Fruit fly (Drosophila melanogaster): ENCODE measurements around the gene msd5.
A peak's percentile ranks its signal among the peaks of the same experiment; 100 is the strongest.

The msd5 gene

dm6 chr3L:1323136-1323535 lies 9.8 kb downstream of the msd5 start (continued):
- TF ChIP-seq kni (GFP tag; optimal IDR thresholded peaks at IDR 0.05): peak; percentile 86
- no peak for TF ChIP-seq ash1 (GFP tag; optimal IDR thresholded peaks at IDR 0.05)
- peak; percentile 53 for TF ChIP-seq CG1792 (GFP tag; optimal IDR thresholded peaks at IDR 0.05)
- 0 out of 2 replicates have a peak, but pooled peaks have one; percentile 16 for TF ChIP-seq Rx (GFP tag; IDR thresholded peaks at IDR 0.05)
- TF ChIP-seq CG3065 (GFP tag; optimal IDR thresholded peaks at IDR 0.05): peak; percentile 27
- TF ChIP-seq CG9876 (GFP tag; optimal IDR thresholded peaks at IDR 0.05): peak; percentile 30
- no peak for TF ChIP-seq tna (GFP tag; IDR thresholded peaks at IDR 0.05; ENCODE audit: partially characterized antibody)
- TF ChIP-seq tgo (GFP tag; IDR thresholded peaks at IDR 0.05): peak; percentile 27; the same call in 1 of the 3 replicates
- TF ChIP-seq cg (GFP tag; optimal IDR thresholded peaks at IDR 0.05): no peak
- no peak for TF ChIP-seq zen2 (GFP tag; IDR thresholded peaks at IDR 0.05; ENCODE audit: partially characterized antibody)
- TF ChIP-seq pzg (GFP tag; optimal IDR thresholded peaks at IDR 0.05): no peak
- peak; percentile 94 for TF ChIP-seq Ets65A (GFP tag)
- no peak for TF ChIP-seq CG34376 (GFP tag; optimal IDR thresholded peaks at IDR 0.05)
- no peak for TF ChIP-seq CG3281 (GFP tag; optimal IDR thresholded peaks at IDR 0.05)
- no peak for TF ChIP-seq Dek (tag; optimal IDR thresholded peaks at IDR 0.05)
- TF ChIP-seq PHDP (tag; optimal IDR thresholded peaks at IDR 0.05): peak; percentile 73
- no peak for TF ChIP-seq mld (GFP tag; IDR thresholded peaks at IDR 0.05; ENCODE audit: partially characterized antibody)
- peak; percentile 73 for TF ChIP-seq D19A (tag; optimal IDR thresholded peaks at IDR 0.05)
- TF ChIP-seq NFAT (GFP tag; IDR thresholded peaks at IDR 0.05): no peak
- TF ChIP-seq CG7357 (GFP tag; IDR thresholded peaks at IDR 0.05): peak; percentile 42; the same call in 1 of the 3 replicates
- peak; percentile 76 for TF ChIP-seq Abd-B (GFP tag; optimal IDR thresholded peaks at IDR 0.05)
- no peak for TF ChIP-seq Neu2 (GFP tag; optimal IDR thresholded peaks at IDR 0.05; ENCODE audit: borderline replicate concordance)
- no peak for TF ChIP-seq ftz-f1 (GFP tag; optimal IDR thresholded peaks at IDR 0.05)
- peak; percentile 83 for TF ChIP-seq CG2202 (tag; optimal IDR thresholded peaks at IDR 0.05)
- TF ChIP-seq dm (GFP tag; optimal IDR thresholded peaks at IDR 0.05): peak; percentile 41
- TF ChIP-seq CG18011 (GFP tag; optimal IDR thresholded peaks at IDR 0.05): peak; percentile 24
- TF ChIP-seq CG11695 (GFP tag; IDR thresholded peaks at IDR 0.05): 0 out of 3 replicates have a peak, but pooled peaks have one; percentile 51
- TF ChIP-seq CG12942 (GFP tag; optimal IDR thresholded peaks at IDR 0.05): peak; percentile 6
- TF ChIP-seq CG7987 (GFP tag; optimal IDR thresholded peaks at IDR 0.05): no peak
- TF ChIP-seq usp (GFP tag; optimal IDR thresholded peaks at IDR 0.05): no peak
- TF ChIP-seq Gug (GFP tag; IDR thresholded peaks at IDR 0.05): peak; percentile 37; the same call in 1 of the 4 replicates
- TF ChIP-seq slou (GFP tag; optimal IDR thresholded peaks at IDR 0.05): no peak
- TF ChIP-seq slbo (GFP tag; IDR thresholded peaks at IDR 0.05): peak; percentile 45; the same call in 1 of the 2 replicates
- peak; percentile 50 for TF ChIP-seq CG12659 (GFP tag; optimal IDR thresholded peaks at IDR 0.05)
- peak; percentile 45 for TF ChIP-seq Usf (GFP tag; optimal IDR thresholded peaks at IDR 0.05)
- no peak for TF ChIP-seq CG2129 (GFP tag; IDR thresholded peaks at IDR 0.05; ENCODE audit: partially characterized antibody)
- no peak for TF ChIP-seq Adf1 (GFP tag; IDR thresholded peaks at IDR 0.05)
- peak; percentile 65 for TF ChIP-seq CG1603 (tag; optimal IDR thresholded peaks at IDR 0.05)
- peak; percentile 66 for TF ChIP-seq CG17568 (GFP tag; optimal IDR thresholded peaks at IDR 0.05)
- peak; percentile 29 for TF ChIP-seq Myb (GFP tag; optimal IDR thresholded peaks at IDR 0.05)
- no peak for TF ChIP-seq mirr (GFP tag; optimal IDR thresholded peaks at IDR 0.05)
- TF ChIP-seq CG8290 (GFP tag; optimal IDR thresholded peaks at IDR 0.05): peak; percentile 71
- peak; percentile 32 to 34 for TF ChIP-seq CG8290 (tag; optimal IDR thresholded peaks at IDR 0.05)
- no peak for TF ChIP-seq kah (GFP tag; optimal IDR thresholded peaks at IDR 0.05)
- no peak for TF ChIP-seq CkIIα-i1 (GFP tag; IDR thresholded peaks at IDR 0.05)
- TF ChIP-seq sc (optimal IDR thresholded peaks at IDR 0.05): no peak
- peak; percentile 82 for TF ChIP-seq sc (GFP tag; optimal IDR thresholded peaks at IDR 0.05)
- TF ChIP-seq CG8359 (GFP tag; optimal IDR thresholded peaks at IDR 0.05; ENCODE audit: borderline replicate concordance): peak; percentile 49
- TF ChIP-seq CG1233 (GFP tag; optimal IDR thresholded peaks at IDR 0.05): peak; percentile 13
- TF ChIP-seq Nf-YB (GFP tag; optimal IDR thresholded peaks at IDR 0.05): peak; percentile 59
- peak; percentile 61 for TF ChIP-seq Sox100B (GFP tag; optimal IDR thresholded peaks at IDR 0.05)

Data from whole organism, embryonic.